Worm (Caenorhabditis elegans) whole organism, L4 larva: ENCODE results near the gene srbc-12.
A peak's percentile ranks its signal among the peaks of the same experiment; 100 is the strongest.

Experiments
- F10B5.3 ChIP-seq: sonication (generic microtip); optimal IDR thresholded peaks from 2 replicates; lab custom pipeline; 2016; ENCODE audit warnings: mild to moderate bottlenecking, missing genetic modification characterization, missing compliant biosample characterization
- F37D6.2 ChIP-seq: sonication (generic microtip); optimal IDR thresholded peaks from 2 replicates; lab custom pipeline; 2016; ENCODE audit warnings: mild to moderate bottlenecking, missing genetic modification characterization, missing compliant biosample characterization
- F49E8.2 ChIP-seq: sonication (generic microtip); optimal IDR thresholded peaks from 2 replicates; lab custom pipeline; 2016; ENCODE audit warnings: missing compliant biosample characterization, mild to moderate bottlenecking, missing genetic modification characterization, borderline replicate concordance
- R02D3.7 ChIP-seq: fragments of 150-350 bp; sonication (generic microtip); optimal IDR thresholded peaks from 3 replicates; lab custom pipeline; 2014; ENCODE audit warnings: missing biosample characterization, missing genetic modification characterization
- ZK546.5 ChIP-seq, 2 experiments: sonication (generic microtip); optimal IDR thresholded peaks; 2 replicates each; lab custom pipeline; 2017; ENCODE audit warnings: missing biosample characterization in 2 of 2, missing genetic modification characterization in 2 of 2
- aha-1 ChIP-seq: fragments of 150-350 bp; peaks from one replicate; lab custom pipeline; 2014; ENCODE audit warnings: missing biosample characterization, missing genetic modification characterization
- ces-1 ChIP-seq: fragments of 150-350 bp; sonication (generic microtip); optimal IDR thresholded peaks from 4 replicates; lab custom pipeline; 2014; ENCODE audit warnings: missing biosample characterization, missing genetic modification reagents, missing genetic modification characterization
- cey-2 ChIP-seq: sonication (generic microtip); optimal IDR thresholded peaks from 3 replicates; lab custom pipeline; 2017; ENCODE audit warnings: missing genetic modification characterization, mild to moderate bottlenecking, missing compliant biosample characterization, antibody characterized with exemption, borderline replicate concordance; ENCODE audit not compliant: insufficient read depth
- ctbp-1 ChIP-seq: fragments of 200-800 bp; sonication (Bioruptor generic); IDR thresholded peaks from 2 replicates; pipeline ENCODE4 v1.3.6; 2022; ENCODE audit warnings: missing genetic modification reagents, missing genetic modification characterization, missing compliant biosample characterization
- daf-8 ChIP-seq: fragments of 200-800 bp; sonication (Bioruptor generic); IDR thresholded peaks from 2 replicates; pipeline ENCODE4 v1.3.6; 2022; ENCODE audit warnings: missing genetic modification characterization, missing compliant biosample characterization
- dpl-1 ChIP-seq: fragments of 150-350 bp; optimal IDR thresholded peaks from 2 replicates; lab custom pipeline; 2014; ENCODE audit warnings: missing biosample characterization, missing genetic modification reagents, missing genetic modification characterization
- egl-43 ChIP-seq: fragments of 200-800 bp; sonication (Bioruptor generic); IDR thresholded peaks from 2 replicates; pipeline ENCODE4 v1.3.6; 2022; ENCODE audit warnings: missing genetic modification reagents, missing genetic modification characterization, missing compliant biosample characterization
- fkh-10 ChIP-seq: fragments of 150-350 bp; optimal IDR thresholded peaks from 2 replicates; lab custom pipeline; 2014; ENCODE audit warnings: missing biosample characterization, missing genetic modification reagents, missing genetic modification characterization
- hmg-1.1 ChIP-seq: fragments of 200-800 bp; sonication (Bioruptor generic); IDR thresholded peaks from 2 replicates; pipeline ENCODE4 v1.3.6; 2022; ENCODE audit warnings: missing genetic modification reagents, missing genetic modification characterization, missing compliant biosample characterization
- lin-15B ChIP-seq: fragments of 150-350 bp; sonication (generic microtip); optimal IDR thresholded peaks from 3 replicates; lab custom pipeline; 2014; ENCODE audit warnings: missing biosample characterization, missing genetic modification characterization
- lin-38 ChIP-seq: fragments of 200-800 bp; sonication (Bioruptor generic); IDR thresholded peaks from 2 replicates; pipeline ENCODE4 v1.3.6; 2022; ENCODE audit warnings: missing genetic modification reagents, missing genetic modification characterization, missing compliant biosample characterization
- mdl-1 ChIP-seq, 2 experiments: fragments of 150-350 bp in 1 of 2; sonication (generic microtip) in 1 of 2; optimal IDR thresholded peaks; 2 replicates each; lab custom pipeline; 2014 to 2017; ENCODE audit warnings: missing biosample characterization in 2 of 2, missing genetic modification characterization in 2 of 2
- mes-2 ChIP-seq: sonication (generic microtip); optimal IDR thresholded peaks from 2 replicates; lab custom pipeline; 2016; ENCODE audit warnings: missing genotype, mild to moderate bottlenecking, missing genetic modification characterization, missing compliant biosample characterization; ENCODE audit not compliant: poor library complexity, severe bottlenecking
- nhr-11 ChIP-seq: fragments of 150-350 bp; optimal IDR thresholded peaks from 2 replicates; lab custom pipeline; 2014; ENCODE audit warnings: missing biosample characterization, missing genetic modification characterization
- nhr-6 ChIP-seq: fragments of 150-350 bp; optimal IDR thresholded peaks from 2 replicates; lab custom pipeline; 2014; ENCODE audit warnings: missing biosample characterization, missing genetic modification characterization
- nhr-76 ChIP-seq: fragments of 150-350 bp; optimal IDR thresholded peaks from 2 replicates; lab custom pipeline; 2014; ENCODE audit warnings: missing biosample characterization, missing genetic modification characterization
- rbr-2 ChIP-seq: sonication (generic microtip); optimal IDR thresholded peaks from 2 replicates; lab custom pipeline; 2016; ENCODE audit warnings: missing genotype, missing genetic modification characterization, missing compliant biosample characterization
- skn-1 ChIP-seq: fragments of 150-350 bp; optimal IDR thresholded peaks from 2 replicates; lab custom pipeline; 2014; ENCODE audit warnings: missing biosample characterization, missing genetic modification characterization
- unc-62 ChIP-seq, 3 experiments: fragments of 150-350 bp in 1 of 3; sonication (generic microtip); optimal IDR thresholded peaks in 2 of 3; peaks in 1 of 3; 1 replicate in 1 of 3; 2 replicates in 2 of 3; lab custom pipeline; 2014 to 2017; ENCODE audit warnings: missing biosample characterization in 3 of 3, missing genetic modification characterization in 3 of 3, missing genetic modification reagents in 3 of 3, missing genotype in 1 of 3
- zfp-2 ChIP-seq: sonication (generic microtip); optimal IDR thresholded peaks from 2 replicates; lab custom pipeline; 2016; ENCODE audit warnings: mild to moderate bottlenecking, missing genetic modification characterization, missing compliant biosample characterization
- zfp-3 ChIP-seq: fragments of 200-800 bp; sonication (Bioruptor generic); conservative IDR thresholded peaks from 2 replicates; pipeline ENCODE4 v1.3.6; 2022; ENCODE audit warnings: missing genetic modification reagents, missing genetic modification characterization, missing compliant biosample characterization

The srbc-12 gene

ce11 chrV:849512-849911 is at the start of gene srbc-12:
Gene srbc-12 (plus strand): TSS chrV:849812.
- TF ChIP-seq zfp-3 (GFP tag; lab: Robert Waterston, UW) (no peak), daf-8 (GFP tag; lab: Robert Waterston, UW) (no peak), skn-1 (tag; lab: Kevin White, UChicago) (no peak), nhr-6 (no peak), R02D3.7 (tag; lab: Kevin White, UChicago) (no peak)

- TF ChIP-seq nhr-76 (tag; lab: Kevin White, UChicago) = no peak
Measured at ce11 chrV:800271-800670, 49.3 kb upstream of the srbc-12 start.

ce11 chrV:801555-802060 is 48.0 kb upstream of the srbc-12 start:
- no peak for TF ChIP-seq fkh-10
- TF ChIP-seq aha-1 (tag; lab: Kevin White, UChicago) = peak; percentile 94
- TF ChIP-seq, all 104 proteins: peak for 1

- no peak for TF ChIP-seq lin-15B (tag; lab: Kevin White, UChicago)
- no peak for TF ChIP-seq cey-2 (tag; lab: Kevin White, UChicago)
- no peak for TF ChIP-seq R02D3.7 (tag; lab: Kevin White, UChicago)
- TF ChIP-seq egl-43 (GFP tag; lab: Robert Waterston, UW) = no peak
- TF ChIP-seq aha-1 (tag; lab: Kevin White, UChicago) = peak; percentile 96
- no peak for TF ChIP-seq hmg-1.1 (GFP tag; lab: Robert Waterston, UW)
- no peak for TF ChIP-seq zfp-3 (GFP tag; lab: Robert Waterston, UW)
- no peak for TF ChIP-seq mdl-1 (tag; optimal IDR thresholded peaks at IDR 0.05; lab: Kevin White, UChicago)
- no peak for TF ChIP-seq lin-38
Measured at ce11 chrV:802726-803125, 46.9 kb upstream of the srbc-12 start.

ce11 chrV:803472-803871 is 46.1 kb upstream of the srbc-12 start:
- no peak for TF ChIP-seq F49E8.2 (tag; lab: Kevin White, UChicago)
- no peak for TF ChIP-seq F37D6.2 (tag; lab: Kevin White, UChicago)
- TF ChIP-seq aha-1 (tag; lab: Kevin White, UChicago) = peak; percentile 92
- TF ChIP-seq, all 104 proteins: peak for 1

- TF ChIP-seq aha-1 (tag; lab: Kevin White, UChicago) = peak; percentile 66
- TF ChIP-seq unc-62 (GFP tag; optimal IDR thresholded peaks at IDR 0.05 in 1 of 2; lab: Kevin White, UChicago) = peak in 1 of 2 experiments; percentile 91
- TF ChIP-seq unc-62 (tag; optimal IDR thresholded peaks at IDR 0.05; lab: Kevin White, UChicago) = no peak
- TF ChIP-seq lin-38 = no peak
- TF ChIP-seq mes-2 (tag; lab: Kevin White, UChicago) = no peak
Measured at ce11 chrV:804485-804884, 45.1 kb upstream of the srbc-12 start, which contains the start of gene nhr-270. Gene nhr-270 (minus strand): TSS chrV:804741.

ce11 chrV:808260-808659 is 41.4 kb upstream of the srbc-12 start:
- TF ChIP-seq zfp-2 (tag; lab: Kevin White, UChicago) = no peak
- peak in 1 of 2 experiments; percentile 90 for TF ChIP-seq unc-62 (GFP tag; optimal IDR thresholded peaks at IDR 0.05 in 1 of 2; lab: Kevin White, UChicago)
- no peak for TF ChIP-seq unc-62 (tag; optimal IDR thresholded peaks at IDR 0.05; lab: Kevin White, UChicago)
- TF ChIP-seq, all 104 proteins: peak for 1

- TF ChIP-seq ZK546.5 (tag; optimal IDR thresholded peaks at IDR 0.05; lab: Kevin White, UChicago) = no peak
- TF ChIP-seq dpl-1 (GFP tag; lab: Kevin White, UChicago) = no peak
- no peak for TF ChIP-seq F49E8.2 (tag; lab: Kevin White, UChicago)
- peak; percentile 25 for TF ChIP-seq rbr-2 (tag; lab: Kevin White, UChicago)
- no peak for TF ChIP-seq nhr-11
- 0 out of 2 replicates have a peak, but pooled peaks have one; percentile 29 for TF ChIP-seq ctbp-1 (GFP tag; lab: Robert Waterston, UW)
- no peak for TF ChIP-seq F10B5.3 (tag; lab: Kevin White, UChicago)
- peak; percentile 27 for TF ChIP-seq fkh-10
- TF ChIP-seq ces-1 (GFP tag; lab: Kevin White, UChicago) = peak; percentile 29
Measured at ce11 chrV:810281-810862, 39.2 kb upstream of the srbc-12 start, which contains the start of gene R13D11.4. Gene R13D11.4 (plus strand): TSS chrV:810812.
